Fruit fly (Drosophila melanogaster): ENCODE data around the gene CG6908.

dm6 chr3R:11673955-11674663 is 15.7 kb downstream of the CG6908 start, which contains the start of gene CG14715:
- TF ChIP-seq tj (GFP tag; optimal IDR thresholded peaks at IDR 0.05), result peak; percentile 9
- peak; percentile 61 for TF ChIP-seq toe (GFP tag; optimal IDR thresholded peaks at IDR 0.05)
- peak; percentile 39 for TF ChIP-seq Mnt (GFP tag; optimal IDR thresholded peaks at IDR 0.05)
- no peak for TF ChIP-seq pad (GFP tag; optimal IDR thresholded peaks at IDR 0.05)
- no peak for TF ChIP-seq CG12768 (GFP tag; optimal IDR thresholded peaks at IDR 0.05)
- peak; percentile 1 for TF ChIP-seq ovo (GFP tag; optimal IDR thresholded peaks at IDR 0.05)
- no peak for TF ChIP-seq kay (GFP tag; ENCODE audit: borderline replicate concordance)
- TF ChIP-seq CG14711 (tag; optimal IDR thresholded peaks at IDR 0.05), result peak; percentile 51
- peak; percentile 37 for TF ChIP-seq Hr96 (GFP tag; optimal IDR thresholded peaks at IDR 0.05)
- TF ChIP-seq CG5204 (GFP tag; optimal IDR thresholded peaks at IDR 0.05), result no peak
- no peak for TF ChIP-seq Clk (GFP tag; optimal IDR thresholded peaks at IDR 0.05)
- no peak for TF ChIP-seq Crg-1 (GFP tag; optimal IDR thresholded peaks at IDR 0.05)
